Worm (Caenorhabditis elegans) whole organism, early embryonic: ENCODE measurements around the gene cul-6.

Source experiments
- B0310.2 ChIP-seq: sonication (generic microtip); optimal IDR thresholded peaks from 2 replicates; lab custom pipeline; 2016; ENCODE audit warnings: mild to moderate bottlenecking, missing genetic modification characterization, missing compliant biosample characterization
- ama-1 ChIP-seq: fragments of 150-350 bp; optimal IDR thresholded peaks from 2 replicates; lab custom pipeline; 2014
- flt-1 ChIP-seq: fragments of 200-800 bp; sonication (Bioruptor generic); IDR thresholded peaks from 2 replicates; pipeline ENCODE4 v1.3.6; 2022; ENCODE audit warnings: missing genetic modification characterization, missing compliant biosample characterization
- hmg-4 ChIP-seq: fragments of 200-800 bp; sonication (Bioruptor generic); optimal IDR thresholded peaks from 2 replicates; lab custom pipeline; 2018; ENCODE audit warnings: mild to moderate bottlenecking, missing genetic modification characterization, missing compliant biosample characterization
- scrt-1 ChIP-seq: fragments of 200-800 bp; sonication (Bioruptor generic); IDR thresholded peaks from 2 replicates; pipeline ENCODE4 v1.3.6; 2022; ENCODE audit warnings: missing genetic modification characterization, missing compliant biosample characterization

DNA sequence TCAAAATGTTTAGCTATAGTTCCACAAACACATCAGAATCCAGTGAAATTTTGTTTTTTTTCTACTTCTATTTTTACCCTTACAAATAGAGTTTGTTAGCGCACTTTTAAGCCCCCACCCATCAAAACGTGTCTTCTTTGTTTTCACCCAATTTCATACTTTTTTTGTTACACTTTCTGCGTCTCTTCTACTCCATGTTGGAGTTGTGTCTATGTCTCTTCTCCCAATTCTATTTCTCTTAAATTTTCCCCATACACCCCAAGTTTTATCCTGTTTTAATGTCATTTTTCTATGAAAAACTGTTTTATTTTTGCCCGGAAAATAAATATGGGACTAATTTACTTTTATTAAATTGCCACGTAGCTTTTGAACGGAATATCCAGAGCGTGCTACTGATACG, 44.9 kb downstream of the cul-6 start:
- no peak for TF ChIP-seq ama-1 (lab: Kevin White, UChicago)
- TF ChIP-seq B0310.2 (tag; lab: Kevin White, UChicago), result no peak
- no peak for TF ChIP-seq hmg-4
- no peak for TF ChIP-seq scrt-1
- no peak for TF ChIP-seq flt-1
